Worm (Caenorhabditis elegans) whole organism, L2 larva: Measurements from ENCODE around the gene sut-2.

Experiments
- blmp-1 ChIP-seq: sonication (generic microtip); optimal IDR thresholded peaks from 2 replicates; lab custom pipeline; 2017; ENCODE audit warnings: missing genetic modification characterization, mild to moderate bottlenecking, missing compliant biosample characterization, antibody characterized with exemption, moderate library complexity; ENCODE audit not compliant: insufficient read depth
- lin-13 ChIP-seq: fragments of 150-350 bp; optimal IDR thresholded peaks from 2 replicates; lab custom pipeline; 2014; ENCODE audit warnings: missing biosample characterization, missing genetic modification reagents, missing genetic modification characterization
- lsy-2 ChIP-seq, 2 experiments: fragments of 150-350 bp in 1 of 2; sonication (generic microtip) in 1 of 2; optimal IDR thresholded peaks; 2 replicates each; lab custom pipeline; 2014 to 2017; ENCODE audit warnings: missing biosample characterization in 2 of 2, missing genetic modification characterization in 2 of 2
- mdl-1 ChIP-seq, 2 experiments: fragments of 150-350 bp in 1 of 2; sonication (generic microtip) in 1 of 2; optimal IDR thresholded peaks; 2 replicates each; lab custom pipeline; 2017; ENCODE audit warnings: missing biosample characterization in 2 of 2, missing genetic modification characterization in 2 of 2
- nhr-11 ChIP-seq: fragments of 150-350 bp; optimal IDR thresholded peaks from 2 replicates; lab custom pipeline; 2014; ENCODE audit warnings: missing biosample characterization, missing genetic modification characterization
- nhr-12 ChIP-seq: fragments of 150-350 bp; optimal IDR thresholded peaks from 2 replicates; lab custom pipeline; 2014; ENCODE audit warnings: missing biosample characterization, missing genetic modification characterization
- nhr-237 ChIP-seq: fragments of 150-350 bp; optimal IDR thresholded peaks from 2 replicates; lab custom pipeline; 2014; ENCODE audit warnings: missing biosample characterization, missing genetic modification characterization
- nhr-25 ChIP-seq: fragments of 150-350 bp; sonication (generic microtip); optimal IDR thresholded peaks from 3 replicates; lab custom pipeline; 2014; ENCODE audit warnings: missing biosample characterization, missing genetic modification characterization
- skn-1 ChIP-seq: sonication (generic microtip); optimal IDR thresholded peaks from 2 replicates; lab custom pipeline; 2017; ENCODE audit warnings: missing biosample characterization, missing genetic modification characterization
- snpc-4 ChIP-seq: fragments of 150-350 bp; optimal IDR thresholded peaks from 2 replicates; lab custom pipeline; 2014; ENCODE audit warnings: missing biosample characterization, missing genetic modification characterization
- unc-39 ChIP-seq: fragments of 150-350 bp; optimal IDR thresholded peaks from 2 replicates; lab custom pipeline; 2014; ENCODE audit warnings: missing biosample characterization, missing genetic modification characterization
- unc-62 ChIP-seq: fragments of 150-350 bp; optimal IDR thresholded peaks from 2 replicates; lab custom pipeline; 2014; ENCODE audit warnings: missing biosample characterization, missing genetic modification reagents, missing genetic modification characterization
- zag-1 ChIP-seq: fragments of 150-350 bp; optimal IDR thresholded peaks from 2 replicates; lab custom pipeline; 2014; ENCODE audit warnings: missing biosample characterization, missing genetic modification characterization
- ztf-11 ChIP-seq: sonication (generic microtip); optimal IDR thresholded peaks from 2 replicates; lab custom pipeline; 2017; ENCODE audit warnings: missing biosample characterization, missing genetic modification characterization

ce11 chrV:4525106-4525505, 44.7 kb downstream of the sut-2 start:
- no peak for TF ChIP-seq nhr-11
- no peak for TF ChIP-seq blmp-1 (tag; lab: Kevin White, UChicago)
- no peak for TF ChIP-seq nhr-25 (tag; lab: Kevin White, UChicago)
- TF ChIP-seq ztf-11 (tag; lab: Kevin White, UChicago), result no peak
- no peak for TF ChIP-seq snpc-4 (tag; lab: Kevin White, UChicago)
- TF ChIP-seq mdl-1 (tag; optimal IDR thresholded peaks at IDR 0.05; lab: Kevin White, UChicago), result no peak
- no peak for TF ChIP-seq zag-1 (tag; lab: Kevin White, UChicago)
- no peak for TF ChIP-seq lsy-2 (tag; optimal IDR thresholded peaks at IDR 0.05; lab: Kevin White, UChicago)
- no peak for TF ChIP-seq nhr-12 (tag; lab: Kevin White, UChicago)
- no peak for TF ChIP-seq lin-13 (GFP tag; lab: Kevin White, UChicago)
- TF ChIP-seq unc-62 (GFP tag; lab: Kevin White, UChicago), result no peak
- no peak for TF ChIP-seq nhr-237
- no peak for TF ChIP-seq unc-39 (tag; lab: Kevin White, UChicago)
- TF ChIP-seq skn-1 (tag; lab: Kevin White, UChicago), result no peak
